Fruit fly (Drosophila melanogaster): ENCODE data around the gene Octbeta1R.

The Octbeta1R gene

DNA sequence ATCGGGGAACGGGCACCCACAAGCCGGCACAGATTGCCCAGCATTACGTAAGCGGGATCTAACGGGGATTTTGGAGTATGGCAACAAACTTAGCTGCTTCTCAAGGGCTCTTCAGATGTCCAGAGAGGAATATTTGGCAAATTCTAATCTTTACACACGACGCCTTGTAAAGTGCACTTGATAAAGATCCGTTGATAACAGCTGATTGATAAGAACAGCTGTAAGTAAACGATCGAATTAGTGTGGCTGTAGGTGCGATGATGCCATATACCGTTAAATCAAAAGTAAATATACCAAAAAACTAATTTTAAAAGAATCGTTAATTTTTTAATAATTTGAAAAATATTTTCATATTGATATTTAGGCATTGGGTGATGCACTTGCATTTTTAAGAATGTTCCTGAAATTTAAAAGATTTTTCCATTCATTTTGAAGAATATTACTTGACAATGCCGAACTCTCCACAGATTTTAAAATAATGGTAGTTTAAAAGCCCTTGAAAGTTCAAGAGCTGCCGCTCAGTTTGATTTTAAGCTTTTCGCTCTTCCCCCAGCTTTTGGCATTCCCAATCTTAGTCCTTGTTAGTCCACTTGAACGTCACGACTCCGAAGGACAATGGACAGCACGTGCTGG lies 29.0 kb upstream of the Octbeta1R start, which contains the start of the genes CG5377 and Nrx-1:
CG5377 (minus strand) TSS at position 219 of the 633 bp plus-strand sequence.
Nrx-1 (plus strand) TSS at position 574 of the 633 bp plus-strand sequence.
- TF ChIP-seq psq (optimal IDR thresholded peaks at IDR 0.05): no peak
- TF ChIP-seq Myc (optimal IDR thresholded peaks at IDR 0.05): no peak
- no peak for TF ChIP-seq ttk (optimal IDR thresholded peaks at IDR 0.05)
- no peak for TF ChIP-seq h (optimal IDR thresholded peaks at IDR 0.05)
- TF ChIP-seq Sin3A (optimal IDR thresholded peaks at IDR 0.05): no peak
- no peak for TF ChIP-seq insv (optimal IDR thresholded peaks at IDR 0.05)

dm6 chr3R:22468829-22469487 lies 28.1 kb upstream of the Octbeta1R start:
- TF ChIP-seq insv (optimal IDR thresholded peaks at IDR 0.05) (no peak), psq (optimal IDR thresholded peaks at IDR 0.05) (no peak), ttk (optimal IDR thresholded peaks at IDR 0.05) (no peak), Myc (optimal IDR thresholded peaks at IDR 0.05) (no peak), h (optimal IDR thresholded peaks at IDR 0.05) (no peak), Sin3A (optimal IDR thresholded peaks at IDR 0.05) (no peak)

DNA sequence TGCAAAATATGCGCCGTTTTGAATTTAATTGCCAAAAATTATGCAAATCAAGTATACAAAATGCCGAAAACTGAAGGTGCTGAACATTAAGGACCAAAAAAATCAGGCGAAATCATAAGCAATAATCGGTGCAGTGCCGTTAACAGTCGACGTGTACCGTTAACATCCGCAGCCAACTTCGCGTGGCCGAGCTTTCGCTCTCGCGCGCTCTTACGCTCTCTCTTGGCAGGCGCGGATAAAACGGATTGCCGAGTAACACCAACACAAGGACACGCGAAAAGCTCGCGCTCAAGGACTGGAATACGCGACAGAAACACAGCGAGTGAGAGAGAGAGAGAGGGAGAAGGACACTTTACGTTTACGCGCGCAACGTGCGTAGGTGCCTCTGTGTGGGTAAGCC lies 27.0 kb upstream of the Octbeta1R start:
- TF ChIP-seq psq (optimal IDR thresholded peaks at IDR 0.05): no peak
- no peak for TF ChIP-seq h (optimal IDR thresholded peaks at IDR 0.05)
- TF ChIP-seq ttk (optimal IDR thresholded peaks at IDR 0.05): no peak
- TF ChIP-seq Sin3A (optimal IDR thresholded peaks at IDR 0.05): no peak
- no peak for TF ChIP-seq insv (optimal IDR thresholded peaks at IDR 0.05)
- no peak for TF ChIP-seq Myc (optimal IDR thresholded peaks at IDR 0.05)

DNA sequence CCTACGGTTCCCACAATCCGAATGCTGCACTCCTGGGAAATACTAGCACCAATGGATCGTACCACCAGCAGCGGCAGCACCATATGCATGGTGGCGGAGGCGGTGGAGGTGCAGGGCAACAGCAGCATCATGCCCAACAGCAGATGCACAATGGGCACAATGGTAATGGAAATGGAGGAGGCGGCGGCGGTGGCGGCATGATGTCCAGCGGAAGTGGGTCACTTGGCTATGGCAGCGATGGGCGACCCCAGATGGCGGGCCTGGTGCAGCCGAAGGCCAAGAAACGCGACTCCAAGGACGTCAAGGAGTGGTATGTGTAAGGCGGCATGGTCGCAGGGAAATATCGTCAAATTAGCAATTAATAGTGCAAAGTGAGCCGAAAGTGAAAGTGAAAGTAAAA lies 13.5 kb upstream of the Octbeta1R start:
- TF ChIP-seq insv (optimal IDR thresholded peaks at IDR 0.05): no peak
- TF ChIP-seq Sin3A (optimal IDR thresholded peaks at IDR 0.05): no peak
- no peak for TF ChIP-seq psq (optimal IDR thresholded peaks at IDR 0.05)
- TF ChIP-seq ttk (optimal IDR thresholded peaks at IDR 0.05): no peak
- TF ChIP-seq Myc (optimal IDR thresholded peaks at IDR 0.05): no peak
- TF ChIP-seq h (optimal IDR thresholded peaks at IDR 0.05): no peak

DNA sequence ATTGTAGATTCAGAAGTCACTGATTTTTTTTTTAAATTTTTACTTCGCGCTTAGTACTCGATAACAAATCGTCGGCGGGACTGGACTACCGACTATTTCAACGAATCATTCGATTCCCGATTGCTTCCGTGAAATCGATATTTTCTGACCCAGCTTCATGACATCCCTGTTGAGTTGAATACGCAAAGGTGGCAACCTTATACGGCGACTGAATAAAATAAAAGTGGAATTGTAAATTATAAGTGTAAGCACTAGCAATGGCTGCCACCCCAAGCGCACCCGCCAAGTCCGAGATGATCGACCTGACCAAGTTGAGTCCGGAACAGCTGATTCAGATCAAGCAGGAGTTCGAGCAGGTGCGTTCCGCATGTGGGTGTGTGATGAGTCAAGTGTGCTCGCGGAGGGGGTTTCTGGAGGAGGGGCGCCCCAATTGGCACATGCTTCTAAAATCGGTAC lies 9.9 kb upstream of the Octbeta1R start, which contains the start of gene Pfdn5:
Pfdn5 (plus strand) TSS at position 3 of the 456 bp plus-strand sequence.
- TF ChIP-seq insv (optimal IDR thresholded peaks at IDR 0.05) (no peak), psq (optimal IDR thresholded peaks at IDR 0.05) (no peak), Myc (optimal IDR thresholded peaks at IDR 0.05) (no peak), Sin3A (optimal IDR thresholded peaks at IDR 0.05) (no peak)

DNA sequence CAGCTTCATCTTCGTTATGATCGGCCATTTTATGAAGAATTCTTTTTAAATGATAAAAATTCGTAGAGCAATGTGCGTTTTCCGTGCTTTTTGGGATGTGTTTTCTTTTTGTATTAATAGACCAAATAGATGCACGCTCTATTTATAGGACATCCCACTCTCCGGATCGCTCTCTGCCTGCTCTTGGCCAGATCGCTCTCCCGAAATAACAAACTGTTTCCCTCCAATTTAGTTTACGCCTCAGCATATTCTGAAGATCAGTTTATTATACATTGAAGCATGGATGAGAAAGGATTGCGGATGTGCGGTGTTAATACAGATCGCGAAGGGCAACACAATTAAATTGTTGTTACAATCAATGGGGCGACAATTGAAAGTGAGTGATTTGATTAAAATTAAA lies 8.2 kb upstream of the Octbeta1R start, which contains the start of gene CG5376:
CG5376 (minus strand) TSS at position 101 of the 400 bp plus-strand sequence.
- no peak for TF ChIP-seq Sin3A (optimal IDR thresholded peaks at IDR 0.05)
- TF ChIP-seq h (optimal IDR thresholded peaks at IDR 0.05): no peak
- TF ChIP-seq psq (optimal IDR thresholded peaks at IDR 0.05): no peak
- no peak for TF ChIP-seq ttk (optimal IDR thresholded peaks at IDR 0.05)
- no peak for TF ChIP-seq Myc (optimal IDR thresholded peaks at IDR 0.05)
- no peak for TF ChIP-seq insv (optimal IDR thresholded peaks at IDR 0.05)

DNA sequence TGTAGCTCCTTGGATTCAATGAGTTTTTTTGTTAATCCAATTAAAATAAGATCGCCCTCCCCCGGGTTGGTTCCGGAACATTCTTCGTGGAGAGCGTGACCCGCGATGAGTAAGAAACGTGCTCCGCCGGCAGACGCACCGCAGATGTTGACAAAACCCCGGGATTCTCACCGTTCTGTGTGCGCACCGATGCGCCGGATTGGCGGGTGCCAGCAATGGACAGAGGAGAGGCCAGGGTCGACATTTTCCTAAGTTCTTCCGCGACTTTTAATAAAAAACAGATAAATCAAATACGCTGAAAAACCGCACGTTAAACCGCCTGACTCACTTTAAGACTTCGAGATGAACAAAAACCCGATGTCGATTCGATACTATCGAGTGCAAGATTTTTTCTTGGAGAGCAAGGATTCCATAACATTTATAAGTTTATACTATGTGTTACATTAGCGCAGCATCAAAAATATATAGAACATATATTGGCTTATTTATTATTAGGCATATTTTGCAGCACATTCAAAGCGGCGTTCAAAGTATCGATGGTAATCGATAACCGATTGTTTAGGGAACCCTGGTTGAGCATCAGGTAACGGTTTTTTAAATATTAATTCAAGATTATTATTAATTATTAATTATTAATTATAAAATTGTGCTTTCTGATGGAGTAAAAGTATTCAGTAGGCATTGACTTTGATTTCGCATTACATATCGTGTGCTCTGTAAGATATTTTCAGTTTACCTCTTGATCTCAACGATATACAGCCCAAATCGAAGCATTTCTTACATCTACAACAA lies 5.7 kb upstream of the Octbeta1R start, which contains the start of the genes CCT1 and tHMG1:
CCT1 (minus strand) TSS at position 352 of the 792 bp plus-strand sequence.
tHMG1 (plus strand) TSS at position 742 of the 792 bp plus-strand sequence.
- TF ChIP-seq Sin3A (optimal IDR thresholded peaks at IDR 0.05) (no peak), h (optimal IDR thresholded peaks at IDR 0.05) (no peak), ttk (optimal IDR thresholded peaks at IDR 0.05) (no peak), psq (optimal IDR thresholded peaks at IDR 0.05) (no peak), insv (optimal IDR thresholded peaks at IDR 0.05) (no peak), Myc (optimal IDR thresholded peaks at IDR 0.05) (no peak)

- TF ChIP-seq Myc (optimal IDR thresholded peaks at IDR 0.05) (no peak), h (optimal IDR thresholded peaks at IDR 0.05) (no peak), Sin3A (optimal IDR thresholded peaks at IDR 0.05) (no peak), insv (optimal IDR thresholded peaks at IDR 0.05) (no peak), psq (optimal IDR thresholded peaks at IDR 0.05) (no peak), ttk (optimal IDR thresholded peaks at IDR 0.05) (no peak)
Observed at dm6 chr3R:22492767-22493166, 4.2 kb upstream of the Octbeta1R start, which contains the start of gene tHMG2. Gene tHMG2 (plus strand): TSS chr3R:22492953.

- TF ChIP-seq Sin3A (optimal IDR thresholded peaks at IDR 0.05) (no peak), psq (optimal IDR thresholded peaks at IDR 0.05) (no peak), Myc (optimal IDR thresholded peaks at IDR 0.05) (no peak), insv (optimal IDR thresholded peaks at IDR 0.05) (no peak), h (optimal IDR thresholded peaks at IDR 0.05) (no peak), ttk (optimal IDR thresholded peaks at IDR 0.05) (no peak)
Observed at dm6 chr3R:22494523-22495309, 2.3 kb upstream of the Octbeta1R start.

- TF ChIP-seq Sin3A (optimal IDR thresholded peaks at IDR 0.05): no peak
- no peak for TF ChIP-seq ttk (optimal IDR thresholded peaks at IDR 0.05)
- TF ChIP-seq h (optimal IDR thresholded peaks at IDR 0.05): no peak
- TF ChIP-seq Myc (optimal IDR thresholded peaks at IDR 0.05): no peak
- no peak for TF ChIP-seq insv (optimal IDR thresholded peaks at IDR 0.05)
- no peak for TF ChIP-seq psq (optimal IDR thresholded peaks at IDR 0.05)
Observed at dm6 chr3R:22503630-22504029, 6.6 kb downstream of the Octbeta1R start.

DNA sequence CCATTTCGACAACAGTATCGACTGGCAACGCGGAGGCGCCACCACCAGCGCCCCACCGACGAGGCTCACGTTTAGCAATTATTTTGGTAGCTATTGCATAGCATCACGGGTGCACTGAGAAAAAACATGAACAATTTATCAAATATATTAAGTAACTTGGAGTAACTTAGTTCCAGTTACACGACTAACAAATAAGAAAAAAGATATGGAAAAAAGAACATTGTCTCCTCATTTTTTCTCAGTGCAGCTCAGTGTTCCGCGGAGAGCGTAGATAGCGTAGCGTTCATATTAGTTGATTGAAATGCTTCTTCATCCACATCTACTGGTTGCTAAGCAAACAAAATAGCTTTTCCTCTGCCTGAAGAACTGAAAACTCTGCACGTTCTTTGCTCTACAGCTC lies 18.4 kb downstream of the Octbeta1R start:
- TF ChIP-seq Sin3A (optimal IDR thresholded peaks at IDR 0.05): no peak
- TF ChIP-seq Myc (optimal IDR thresholded peaks at IDR 0.05): no peak
- no peak for TF ChIP-seq ttk (optimal IDR thresholded peaks at IDR 0.05)
- TF ChIP-seq h (optimal IDR thresholded peaks at IDR 0.05): no peak
- TF ChIP-seq insv (optimal IDR thresholded peaks at IDR 0.05): no peak
- no peak for TF ChIP-seq psq (optimal IDR thresholded peaks at IDR 0.05)
